Worm (Caenorhabditis elegans) whole organism, L1 larva: ENCODE data around the gene C05C9.1.

Source experiments
- C04F5.9 ChIP-seq: sonication (generic microtip); optimal IDR thresholded peaks from 2 replicates; lab custom pipeline; 2016; ENCODE audit warnings: missing genetic modification characterization, missing compliant biosample characterization
- C16A3.4 ChIP-seq: fragments of 150-350 bp; optimal IDR thresholded peaks from 2 replicates; lab custom pipeline; 2014; ENCODE audit warnings: missing biosample characterization, missing genetic modification characterization
- F16B12.6 ChIP-seq: fragments of 150-350 bp; optimal IDR thresholded peaks from 2 replicates; lab custom pipeline; 2014; ENCODE audit warnings: missing biosample characterization, missing genetic modification characterization
- Y116A8C.19 ChIP-seq: sonication (generic microtip); optimal IDR thresholded peaks from 2 replicates; lab custom pipeline; 2016; ENCODE audit warnings: missing compliant biosample characterization, missing genetic modification characterization, borderline replicate concordance
- aha-1 ChIP-seq: fragments of 150-350 bp; optimal IDR thresholded peaks from 2 replicates; lab custom pipeline; 2014; ENCODE audit warnings: missing biosample characterization, missing genetic modification characterization
- ceh-63 ChIP-seq: fragments of 200-800 bp; sonication (Bioruptor generic); optimal IDR thresholded peaks from 2 replicates; lab custom pipeline; 2018; ENCODE audit warnings: mild to moderate bottlenecking, missing genetic modification characterization, missing compliant biosample characterization
- ceh-82 ChIP-seq, 3 experiments: fragments of 150-350 bp in 1 of 3; sonication (generic microtip) in 2 of 3; optimal IDR thresholded peaks; 2 replicates each; lab custom pipeline; 2014 to 2017; ENCODE audit warnings: missing biosample characterization in 3 of 3, missing genetic modification characterization in 3 of 3
- ceh-88 ChIP-seq: fragments of 200-800 bp; sonication (Bioruptor generic); IDR thresholded peaks from 2 replicates; pipeline ENCODE4 v1.3.6; 2022; ENCODE audit warnings: missing genetic modification characterization, missing compliant biosample characterization
- ces-1 ChIP-seq: fragments of 150-350 bp; optimal IDR thresholded peaks from 2 replicates; lab custom pipeline; 2014; ENCODE audit warnings: missing biosample characterization, missing genetic modification reagents, missing genetic modification characterization
- dpl-1 ChIP-seq, 3 experiments: fragments of 150-350 bp in 2 of 3; sonication (generic microtip) in 1 of 3; optimal IDR thresholded peaks; 2 replicates each; lab custom pipeline; 2014 to 2017; ENCODE audit warnings: missing biosample characterization in 3 of 3, missing genetic modification characterization in 3 of 3, missing genetic modification reagents in 3 of 3
- efl-3 ChIP-seq: fragments of 200-800 bp; sonication (Bioruptor generic); optimal IDR thresholded peaks from 2 replicates; lab custom pipeline; 2018; ENCODE audit warnings: mild to moderate bottlenecking, missing genetic modification characterization, missing compliant biosample characterization
- egl-13 ChIP-seq: sonication (generic microtip); optimal IDR thresholded peaks from 2 replicates; lab custom pipeline; 2016; ENCODE audit warnings: missing genotype, missing genetic modification reagents, missing genetic modification characterization, missing compliant biosample characterization
- elt-2 ChIP-seq: sonication (generic microtip); optimal IDR thresholded peaks from 2 replicates; lab custom pipeline; 2016; ENCODE audit warnings: missing genetic modification characterization, mild to moderate bottlenecking, inconsistent platforms, missing compliant biosample characterization, missing genetic modification reagents
- elt-3 ChIP-seq, 6 experiments: fragments of 150-350 bp in 1 of 6; sonication (generic microtip); optimal IDR thresholded peaks; 2 replicates each; lab custom pipeline; 2017 to 2018; ENCODE audit warnings: missing biosample characterization in 6 of 6, missing genetic modification characterization in 6 of 6, inconsistent platforms in 1 of 6
- ets-5 ChIP-seq: fragments of 200-800 bp; sonication (Bioruptor generic); IDR thresholded peaks from 2 replicates; pipeline ENCODE4 v1.3.6; 2022; ENCODE audit warnings: missing genetic modification characterization, missing compliant biosample characterization
- fkh-4 ChIP-seq: sonication (generic microtip); optimal IDR thresholded peaks from 2 replicates; lab custom pipeline; 2016; ENCODE audit warnings: missing compliant biosample characterization, missing genetic modification characterization, borderline replicate concordance
- grh-1 ChIP-seq: fragments of 200-800 bp; sonication (Bioruptor generic); IDR thresholded peaks from 2 replicates; pipeline ENCODE4 v1.3.6; 2022; ENCODE audit warnings: missing genetic modification reagents, missing genetic modification characterization, missing compliant biosample characterization
- hlh-17 ChIP-seq: fragments of 200-800 bp; sonication (Bioruptor generic); optimal IDR thresholded peaks from 2 replicates; lab custom pipeline; 2018; ENCODE audit warnings: missing genetic modification characterization, mild to moderate bottlenecking, missing compliant biosample characterization, moderate library complexity, borderline replicate concordance
- hlh-4 ChIP-seq: sonication (generic microtip); optimal IDR thresholded peaks from 2 replicates; lab custom pipeline; 2016; ENCODE audit warnings: mild to moderate bottlenecking, missing genetic modification characterization, missing compliant biosample characterization
- irx-1 ChIP-seq: sonication (generic microtip); optimal IDR thresholded peaks from 2 replicates; lab custom pipeline; 2016; ENCODE audit warnings: missing genetic modification characterization, missing compliant biosample characterization
- isw-1 ChIP-seq: fragments of 200-800 bp; sonication (Bioruptor generic); IDR thresholded peaks from 2 replicates; pipeline ENCODE4 v1.3.6; 2022; ENCODE audit warnings: missing genetic modification characterization, missing compliant biosample characterization
- jun-1 ChIP-seq: fragments of 150-350 bp; optimal IDR thresholded peaks from 2 replicates; lab custom pipeline; 2014; ENCODE audit warnings: missing biosample characterization, missing genetic modification reagents, missing genetic modification characterization
- lin-14 ChIP-seq: fragments of 200-800 bp; sonication (Bioruptor generic); optimal IDR thresholded peaks from 2 replicates; lab custom pipeline; 2018; ENCODE audit warnings: mild to moderate bottlenecking, missing genetic modification characterization, moderate library complexity, missing compliant biosample characterization
- lin-15B ChIP-seq: fragments of 150-350 bp; sonication (generic microtip); optimal IDR thresholded peaks from 3 replicates; lab custom pipeline; 2014; ENCODE audit warnings: missing biosample characterization, missing genetic modification characterization
- lir-3 ChIP-seq: sonication (generic microtip); optimal IDR thresholded peaks from 2 replicates; lab custom pipeline; 2016; ENCODE audit warnings: mild to moderate bottlenecking, missing genetic modification characterization, moderate library complexity, missing compliant biosample characterization; ENCODE audit not compliant: poor library complexity
- mab-9 ChIP-seq: fragments of 200-800 bp; sonication (Bioruptor generic); IDR thresholded peaks from 2 replicates; pipeline ENCODE4 v1.3.6; 2022; ENCODE audit warnings: missing genetic modification reagents, missing genetic modification characterization, missing compliant biosample characterization
- mdl-1 ChIP-seq, 2 experiments: fragments of 150-350 bp; optimal IDR thresholded peaks; 2 replicates each; lab custom pipeline; 2014 to 2017; ENCODE audit warnings: missing biosample characterization in 2 of 2, missing genetic modification characterization in 2 of 2, inconsistent platforms in 1 of 2
- mef-2 ChIP-seq: fragments of 150-350 bp; optimal IDR thresholded peaks from 2 replicates; lab custom pipeline; 2014; ENCODE audit warnings: missing biosample characterization, missing genetic modification characterization
- mep-1 ChIP-seq: fragments of 150-350 bp; optimal IDR thresholded peaks from 2 replicates; lab custom pipeline; 2014; ENCODE audit warnings: missing biosample characterization, missing genetic modification characterization
- nhr-12 ChIP-seq: sonication (generic microtip); optimal IDR thresholded peaks from 2 replicates; lab custom pipeline; 2017; ENCODE audit warnings: missing biosample characterization, missing genetic modification characterization
- nhr-237 ChIP-seq: fragments of 150-350 bp; optimal IDR thresholded peaks from 2 replicates; lab custom pipeline; 2014; ENCODE audit warnings: missing biosample characterization, missing genetic modification characterization
- nhr-47 ChIP-seq: sonication (generic microtip); optimal IDR thresholded peaks from 2 replicates; lab custom pipeline; 2016; ENCODE audit warnings: mild to moderate bottlenecking, missing genetic modification characterization, moderate library complexity, missing compliant biosample characterization
- nhr-71 ChIP-seq: sonication (generic microtip); optimal IDR thresholded peaks from 2 replicates; lab custom pipeline; 2016; ENCODE audit warnings: mild to moderate bottlenecking, missing genetic modification characterization, moderate library complexity, missing compliant biosample characterization
- nhr-76 ChIP-seq: sonication (generic microtip); optimal IDR thresholded peaks from 2 replicates; lab custom pipeline; 2017; ENCODE audit warnings: missing biosample characterization, missing genetic modification characterization
- nhr-77 ChIP-seq: fragments of 150-350 bp; optimal IDR thresholded peaks from 2 replicates; lab custom pipeline; 2014; ENCODE audit warnings: missing biosample characterization, missing genetic modification characterization
- nhr-85 ChIP-seq: sonication (generic microtip); peaks from one replicate; lab custom pipeline; 2016; ENCODE audit warnings: missing genetic modification characterization, inconsistent platforms, missing compliant biosample characterization
- nhr-90 ChIP-seq: sonication (generic microtip); optimal IDR thresholded peaks from 2 replicates; lab custom pipeline; 2016; ENCODE audit warnings: mild to moderate bottlenecking, missing genetic modification characterization, missing compliant biosample characterization; ENCODE audit not compliant: poor library complexity
- pag-3 ChIP-seq: sonication (generic microtip); optimal IDR thresholded peaks from 2 replicates; lab custom pipeline; 2017; ENCODE audit warnings: missing genetic modification characterization, mild to moderate bottlenecking, missing compliant biosample characterization, antibody characterized with exemption, borderline replicate concordance; ENCODE audit not compliant: insufficient read depth
- rnt-1 ChIP-seq: sonication (generic microtip); optimal IDR thresholded peaks from 2 replicates; lab custom pipeline; 2016; ENCODE audit warnings: mild to moderate bottlenecking, missing genetic modification characterization, moderate library complexity, missing compliant biosample characterization
- skn-1 ChIP-seq: fragments of 150-350 bp; optimal IDR thresholded peaks from 2 replicates; lab custom pipeline; 2014; ENCODE audit warnings: missing biosample characterization, missing genetic modification characterization
- snpc-4 ChIP-seq: fragments of 150-350 bp; optimal IDR thresholded peaks from 2 replicates; lab custom pipeline; 2014; ENCODE audit warnings: missing biosample characterization, missing genetic modification characterization
- snu-23 ChIP-seq: sonication (generic microtip); optimal IDR thresholded peaks from 2 replicates; lab custom pipeline; 2016; ENCODE audit warnings: missing genetic modification characterization, missing compliant biosample characterization
- sox-4 ChIP-seq: sonication (generic microtip); optimal IDR thresholded peaks from 2 replicates; lab custom pipeline; 2016; ENCODE audit warnings: missing genetic modification characterization, missing compliant biosample characterization
- sptf-1 ChIP-seq: fragments of 150-350 bp; optimal IDR thresholded peaks from 2 replicates; lab custom pipeline; 2014; ENCODE audit warnings: missing biosample characterization, missing genetic modification characterization
- swsn-7 ChIP-seq: sonication (generic microtip); optimal IDR thresholded peaks from 2 replicates; lab custom pipeline; 2016; ENCODE audit warnings: missing genetic modification characterization, missing compliant biosample characterization
- tbx-2 ChIP-seq: sonication (generic microtip); optimal IDR thresholded peaks from 2 replicates; lab custom pipeline; 2016; ENCODE audit warnings: missing genetic modification characterization, missing compliant biosample characterization
- unc-30 ChIP-seq: sonication (generic microtip); optimal IDR thresholded peaks from 2 replicates; lab custom pipeline; 2017; ENCODE audit warnings: missing biosample characterization, missing genetic modification characterization
- unc-86 ChIP-seq: sonication (generic microtip); optimal IDR thresholded peaks from 2 replicates; lab custom pipeline; 2016; ENCODE audit warnings: missing genetic modification characterization, missing compliant biosample characterization
- unc-98 ChIP-seq: fragments of 200-800 bp; sonication (Bioruptor generic); IDR thresholded peaks from 2 replicates; pipeline ENCODE4 v1.3.6; 2022; ENCODE audit warnings: missing genetic modification characterization, missing compliant biosample characterization
- zag-1 ChIP-seq: fragments of 150-350 bp; optimal IDR thresholded peaks from 2 replicates; lab custom pipeline; 2014; ENCODE audit warnings: missing biosample characterization, missing genetic modification characterization
- zip-4 ChIP-seq: fragments of 200-800 bp; sonication (Bioruptor generic); optimal IDR thresholded peaks from 2 replicates; lab custom pipeline; 2018; ENCODE audit warnings: mild to moderate bottlenecking, missing genetic modification characterization, moderate library complexity, missing compliant biosample characterization
- ztf-11 ChIP-seq, 2 experiments: sonication (generic microtip); optimal IDR thresholded peaks; 2 replicates each; lab custom pipeline; 2016 to 2017; ENCODE audit warnings: missing genetic modification characterization in 2 of 2, missing biosample characterization in 1 of 2, missing compliant biosample characterization in 1 of 2

C05C9.1 gene

DNA sequence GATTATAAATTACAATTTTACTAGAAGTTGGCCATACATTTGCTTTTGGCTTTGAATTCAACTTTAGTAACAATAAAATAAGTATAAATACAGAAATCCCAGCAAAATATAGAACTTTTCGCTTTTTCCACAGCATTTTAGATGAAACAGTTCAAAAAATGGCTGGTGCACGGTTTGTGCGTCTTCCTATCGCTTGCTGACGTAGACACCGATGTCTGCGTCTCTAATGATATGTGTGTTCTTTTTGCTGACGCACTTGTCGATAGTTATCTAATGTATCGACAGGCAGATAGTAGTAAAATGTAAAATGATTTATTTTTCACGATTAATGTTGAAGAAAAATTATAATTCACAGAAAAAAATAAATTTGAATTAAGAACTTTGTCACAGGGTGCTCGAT, 46.3 kb downstream of the C05C9.1 start, which contains the start of gene hst-2 (continued):
- peak; percentile 73 to 82 (median 77) for TF ChIP-seq dpl-1 (GFP tag; optimal IDR thresholded peaks at IDR 0.05; lab: Kevin White, UChicago)
- peak; percentile 94 for TF ChIP-seq swsn-7 (tag; lab: Kevin White, UChicago)
- peak; percentile 83 for TF ChIP-seq sox-4 (tag; lab: Kevin White, UChicago)
- no peak for TF ChIP-seq ces-1 (GFP tag; lab: Kevin White, UChicago)
- peak; percentile 83 for TF ChIP-seq egl-13 (tag; lab: Kevin White, UChicago)
- TF ChIP-seq lir-3 (tag; lab: Kevin White, UChicago) = peak; percentile 81
- peak; percentile 82 to 88 (median 87) for TF ChIP-seq ceh-82 (tag; optimal IDR thresholded peaks at IDR 0.05; lab: Kevin White, UChicago)
- TF ChIP-seq C04F5.9 (tag; lab: Kevin White, UChicago) = peak; percentile 68
- peak; percentile 97 for TF ChIP-seq tbx-2 (tag; lab: Kevin White, UChicago)
- TF ChIP-seq mdl-1 (tag; optimal IDR thresholded peaks at IDR 0.05; lab: Kevin White, UChicago) = peak in 1 of 2 experiments; percentile 85
- no peak for TF ChIP-seq unc-98 (GFP tag; lab: Robert Waterston, UW)
- no peak for TF ChIP-seq ets-5 (GFP tag; lab: Robert Waterston, UW)
- peak; percentile 98 for TF ChIP-seq nhr-85 (tag; lab: Kevin White, UChicago)
- TF ChIP-seq zip-4 (GFP tag; lab: Kevin White, UChicago) = peak; percentile 78
- peak; percentile 95 for TF ChIP-seq rnt-1
- peak; percentile 84 for TF ChIP-seq mef-2 (tag; lab: Kevin White, UChicago)
- peak; percentile 57 for TF ChIP-seq fkh-4
- TF ChIP-seq nhr-90 = peak; percentile 96
- no peak for TF ChIP-seq hlh-17 (GFP tag; lab: Kevin White, UChicago)
- no peak for TF ChIP-seq nhr-12 (tag; lab: Kevin White, UChicago)
- peak; percentile 88 for TF ChIP-seq nhr-77 (tag; lab: Kevin White, UChicago)
- TF ChIP-seq pag-3 = peak; percentile 39
- no peak for TF ChIP-seq nhr-76 (tag; lab: Kevin White, UChicago)
- peak; percentile 55 for TF ChIP-seq efl-3 (GFP tag; lab: Kevin White, UChicago)
- TF ChIP-seq Y116A8C.19 (tag; lab: Kevin White, UChicago) = no peak
- peak; percentile 24 for TF ChIP-seq nhr-237 (tag; lab: Kevin White, UChicago)
- peak; percentile 88 for TF ChIP-seq mab-9
- no peak for TF ChIP-seq zag-1 (tag; lab: Kevin White, UChicago)
- TF ChIP-seq snu-23 (GFP tag; lab: Kevin White, UChicago) = peak; percentile 96
- TF ChIP-seq jun-1 (tag; lab: Kevin White, UChicago) = peak; percentile 90
- TF ChIP-seq ztf-11 (tag; optimal IDR thresholded peaks at IDR 0.05; lab: Kevin White, UChicago) = peak in 1 of 2 experiments; percentile 75
- peak; percentile 90 for TF ChIP-seq C16A3.4 (tag; lab: Kevin White, UChicago)
- TF ChIP-seq elt-2 (tag; lab: Kevin White, UChicago) = peak; percentile 90
- TF ChIP-seq lin-14 (GFP tag; lab: Kevin White, UChicago) = peak; percentile 95
- peak; percentile 70 for TF ChIP-seq skn-1 (tag; lab: Kevin White, UChicago)
- peak; percentile 94 for TF ChIP-seq grh-1 (GFP tag; lab: Robert Waterston, UW)
- peak; percentile 96 for TF ChIP-seq nhr-47 (tag; lab: Kevin White, UChicago)
- TF ChIP-seq unc-86 = peak; percentile 90
- TF ChIP-seq ceh-88 (GFP tag; lab: Robert Waterston, UW) = peak; percentile 80
- TF ChIP-seq unc-30 (tag; lab: Kevin White, UChicago) = no peak
- TF ChIP-seq elt-3 (tag; optimal IDR thresholded peaks at IDR 0.05; lab: Kevin White, UChicago) = peak in 3 of 6 experiments; percentile 38 to 84 (median 84)
- no peak for TF ChIP-seq sptf-1
- peak; percentile 73 for TF ChIP-seq F16B12.6 (tag; lab: Kevin White, UChicago)
- TF ChIP-seq aha-1 = peak; percentile 86
- no peak for TF ChIP-seq ceh-63 (GFP tag; lab: Kevin White, UChicago)
- TF ChIP-seq snpc-4 (tag; lab: Kevin White, UChicago) = peak; percentile 71
- peak; percentile 97 for TF ChIP-seq irx-1 (tag; lab: Kevin White, UChicago)
- TF ChIP-seq mep-1 = peak; percentile 99
- no peak for TF ChIP-seq lin-15B (tag; lab: Kevin White, UChicago)
- TF ChIP-seq hlh-4 = no peak
- peak; percentile 97 for TF ChIP-seq nhr-71
- peak; percentile 81 for TF ChIP-seq isw-1
